Fruit fly (Drosophila melanogaster) Kc167 (cell line): Measurements from ENCODE around the gene CG14683.

Experiments used
- Myc ChIP-seq: fragments of >200 bp; optimal IDR thresholded peaks from 2 replicates; lab custom pipeline; 2017; ENCODE audit warnings: missing external identifiers
- Sin3A ChIP-seq: fragments of >200 bp; optimal IDR thresholded peaks from 2 replicates; lab custom pipeline; 2018; ENCODE audit warnings: missing external identifiers
- h ChIP-seq: fragments of >200 bp; optimal IDR thresholded peaks from 3 replicates; lab custom pipeline; 2018; ENCODE audit warnings: missing external identifiers
- insv ChIP-seq: fragments of >200 bp; optimal IDR thresholded peaks from 3 replicates; lab custom pipeline; 2018; ENCODE audit warnings: missing external identifiers
- psq ChIP-seq: fragments of >200 bp; optimal IDR thresholded peaks from 2 replicates; lab custom pipeline; 2017; ENCODE audit warnings: missing external identifiers
- ttk ChIP-seq: sonication (Bioruptor generic); optimal IDR thresholded peaks from 2 replicates; lab custom pipeline; 2017; ENCODE audit warnings: missing external identifiers

- TF ChIP-seq Sin3A = no peak
- TF ChIP-seq insv (lab: Kevin White, UChicago) = no peak
- no peak for TF ChIP-seq h (lab: Kevin White, UChicago)
- TF ChIP-seq psq (lab: Kevin White, UChicago) = no peak
- no peak for TF ChIP-seq Myc (lab: Kevin White, UChicago)
- no peak for TF ChIP-seq ttk (lab: Kevin White, UChicago)
These were observed 37.7 kb upstream of the CG14683 start for dm6 chr3R:10658783-10659182.
